Worm (Caenorhabditis elegans) whole organism, L3 larva: ENCODE measurements around the gene cnt-2.

Source experiments
- ZK546.5 ChIP-seq: sonication (generic microtip); optimal IDR thresholded peaks from 2 replicates; lab custom pipeline; 2017; ENCODE audit warnings: missing biosample characterization, missing genetic modification characterization
- ama-1 ChIP-seq: fragments of 150-350 bp; optimal IDR thresholded peaks from 2 replicates; lab custom pipeline; 2018
- eor-1 ChIP-seq, 2 experiments: fragments of 150-350 bp; optimal IDR thresholded peaks; 2 replicates each; lab custom pipeline; 2014 to 2018; ENCODE audit warnings: missing biosample characterization in 2 of 2, missing genetic modification characterization in 2 of 2
- fkh-10 ChIP-seq: sonication (generic microtip); optimal IDR thresholded peaks from 2 replicates; lab custom pipeline; 2017; ENCODE audit warnings: missing biosample characterization, missing genetic modification reagents, missing genetic modification characterization
- nhr-11 ChIP-seq: fragments of 150-350 bp; optimal IDR thresholded peaks from 2 replicates; lab custom pipeline; 2014; ENCODE audit warnings: missing biosample characterization, missing genetic modification characterization
- pqm-1 ChIP-seq: fragments of 150-350 bp; optimal IDR thresholded peaks from 2 replicates; lab custom pipeline; 2017; ENCODE audit warnings: missing biosample characterization, missing genetic modification characterization, inconsistent platforms
- skn-1 ChIP-seq: fragments of 150-350 bp; optimal IDR thresholded peaks from 2 replicates; lab custom pipeline; 2014; ENCODE audit warnings: missing biosample characterization, missing genetic modification characterization

DNA sequence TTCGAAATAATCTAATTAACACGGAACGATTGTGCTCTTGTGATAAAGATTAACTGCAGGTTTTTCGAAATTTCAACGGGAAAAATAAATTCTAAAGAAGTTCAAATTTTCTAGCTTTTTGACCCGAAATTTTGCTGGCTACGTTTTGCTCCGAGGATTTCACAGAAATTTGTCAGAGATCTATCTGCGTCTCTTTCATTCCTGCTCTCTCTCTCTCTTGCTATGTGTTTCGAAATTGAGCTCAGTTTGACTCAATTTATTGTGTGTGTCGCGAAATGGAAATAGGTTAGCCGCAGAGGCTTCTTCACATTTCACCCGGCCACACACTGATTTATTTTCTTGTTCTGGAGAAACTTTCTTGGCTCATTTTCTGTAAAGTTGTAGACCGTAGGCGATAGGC, 2.8 kb downstream of the cnt-2 start:
- TF ChIP-seq nhr-11 (tag; lab: Kevin White, UChicago) (no peak), skn-1 (no peak), eor-1 (tag; optimal IDR thresholded peaks at IDR 0.05; lab: Kevin White, UChicago) (no peak), fkh-10 (GFP tag; lab: Kevin White, UChicago) (no peak), ama-1 (lab: Kevin White, UChicago) (no peak), ZK546.5 (tag; lab: Kevin White, UChicago) (no peak), pqm-1 (tag; lab: Kevin White, UChicago) (no peak)
